Worm (Caenorhabditis elegans) whole organism, young adult: ENCODE data around the gene R07H5.16.

ENCODE experiments used
- C06A6.2 ChIP-seq: fragments of 200-800 bp; sonication (Bioruptor generic); conservative IDR thresholded peaks from 2 replicates; pipeline ENCODE4 v1.3.6; 2022; ENCODE audit warnings: missing genetic modification characterization, missing compliant biosample characterization
- C17E4.6 ChIP-seq: fragments of 200-800 bp; sonication (Bioruptor generic); IDR thresholded peaks from 2 replicates; pipeline ENCODE4 v1.3.6; 2022; ENCODE audit warnings: missing genetic modification reagents, missing genetic modification characterization, missing compliant biosample characterization
- F10E7.11 ChIP-seq: sonication (generic microtip); optimal IDR thresholded peaks from 2 replicates; lab custom pipeline; 2017; ENCODE audit warnings: mild to moderate bottlenecking, missing genetic modification characterization, moderate library complexity, missing compliant biosample characterization
- F33H1.4 ChIP-seq: fragments of 200-800 bp; sonication (Bioruptor generic); IDR thresholded peaks from 2 replicates; pipeline ENCODE4 v1.3.6; 2022; ENCODE audit warnings: missing genetic modification reagents, missing genetic modification characterization, missing compliant biosample characterization
- F57A8.1 ChIP-seq: fragments of 200-800 bp; sonication (Bioruptor generic); optimal IDR thresholded peaks from 2 replicates; lab custom pipeline; 2018; ENCODE audit warnings: mild to moderate bottlenecking, missing genetic modification characterization, moderate library complexity, missing compliant biosample characterization
- K11D2.4 ChIP-seq: fragments of 200-800 bp; sonication (Bioruptor generic); IDR thresholded peaks from 2 replicates; pipeline ENCODE4 v1.3.6; 2022; ENCODE audit warnings: missing genetic modification reagents, missing genetic modification characterization, missing compliant biosample characterization
- K12H6.12 ChIP-seq: fragments of 200-800 bp; sonication (Bioruptor generic); optimal IDR thresholded peaks from 2 replicates; lab custom pipeline; 2018; ENCODE audit warnings: mild to moderate bottlenecking, missing genetic modification characterization, missing compliant biosample characterization
- Y53F4B.3 ChIP-seq: fragments of 200-800 bp; sonication (Bioruptor generic); IDR thresholded peaks from 2 replicates; pipeline ENCODE4 v1.3.6; 2022; ENCODE audit warnings: missing genetic modification reagents, missing genetic modification characterization, missing compliant biosample characterization
- Y56A3A.18 ChIP-seq: fragments of 200-800 bp; sonication (Bioruptor generic); IDR thresholded peaks from 2 replicates; pipeline ENCODE4 v1.3.6; 2022; ENCODE audit warnings: missing genetic modification reagents, missing genetic modification characterization, missing compliant biosample characterization
- Y95B8A.8 ChIP-seq: fragments of 200-800 bp; sonication (Bioruptor generic); IDR thresholded peaks from 2 replicates; pipeline ENCODE4 v1.3.6; 2022; ENCODE audit warnings: missing genetic modification reagents, missing genetic modification characterization, missing compliant biosample characterization
- ZK185.1 ChIP-seq: sonication (generic microtip); optimal IDR thresholded peaks from 2 replicates; lab custom pipeline; 2016; ENCODE audit warnings: mild to moderate bottlenecking, missing genetic modification characterization, missing compliant biosample characterization; ENCODE audit not compliant: poor library complexity, severe bottlenecking
- bed-2 ChIP-seq: fragments of 200-800 bp; sonication (Bioruptor generic); IDR thresholded peaks from 2 replicates; pipeline ENCODE4 v1.3.6; 2022; ENCODE audit warnings: missing genetic modification reagents, missing genetic modification characterization, missing compliant biosample characterization
- cebp-2 ChIP-seq: fragments of 200-800 bp; sonication (Bioruptor generic); IDR thresholded peaks from 2 replicates; pipeline ENCODE4 v1.3.6; 2022; ENCODE audit warnings: missing genetic modification characterization, missing compliant biosample characterization
- ceh-27 ChIP-seq: fragments of 200-800 bp; sonication (Bioruptor generic); optimal IDR thresholded peaks from 2 replicates; lab custom pipeline; 2018; ENCODE audit warnings: mild to moderate bottlenecking, missing genetic modification characterization, moderate library complexity, missing compliant biosample characterization
- ceh-58 ChIP-seq: fragments of 200-800 bp; sonication (Bioruptor generic); IDR thresholded peaks from 2 replicates; pipeline ENCODE4 v1.3.6; 2022; ENCODE audit warnings: missing genetic modification characterization, missing compliant biosample characterization
- chd-7 ChIP-seq: sonication (generic microtip); optimal IDR thresholded peaks from 2 replicates; lab custom pipeline; 2016; ENCODE audit warnings: mild to moderate bottlenecking, missing genetic modification characterization, moderate library complexity, missing compliant biosample characterization
- dpff-1 ChIP-seq: sonication (generic microtip); optimal IDR thresholded peaks from 2 replicates; lab custom pipeline; 2017; ENCODE audit warnings: mild to moderate bottlenecking, missing genetic modification characterization, missing compliant biosample characterization
- dpl-1 ChIP-seq: fragments of 150-350 bp; optimal IDR thresholded peaks from 2 replicates; lab custom pipeline; 2014; ENCODE audit warnings: missing biosample characterization, missing genetic modification reagents, missing genetic modification characterization
- efl-1 ChIP-seq: fragments of 150-350 bp; optimal IDR thresholded peaks from 2 replicates; lab custom pipeline; 2014; ENCODE audit warnings: missing biosample characterization, missing genetic modification reagents, missing genetic modification characterization
- egrh-3 ChIP-seq: fragments of 200-800 bp; sonication (Bioruptor generic); IDR thresholded peaks from 2 replicates; pipeline ENCODE4 v1.3.6; 2022; ENCODE audit warnings: missing genetic modification reagents, missing genetic modification characterization, missing compliant biosample characterization
- ets-4 ChIP-seq: fragments of 200-800 bp; sonication (Bioruptor generic); optimal IDR thresholded peaks from 2 replicates; lab custom pipeline; 2018; ENCODE audit warnings: mild to moderate bottlenecking, missing genetic modification characterization, missing compliant biosample characterization
- fkh-3 ChIP-seq: sonication (generic microtip); optimal IDR thresholded peaks from 2 replicates; lab custom pipeline; 2016; ENCODE audit warnings: mild to moderate bottlenecking, missing genetic modification characterization, missing compliant biosample characterization
- gei-17 ChIP-seq: fragments of 200-800 bp; sonication (Bioruptor generic); optimal IDR thresholded peaks from 2 replicates; lab custom pipeline; 2018; ENCODE audit warnings: mild to moderate bottlenecking, missing genetic modification characterization, missing compliant biosample characterization
- hmg-1.2 ChIP-seq: fragments of 200-800 bp; sonication (Bioruptor generic); IDR thresholded peaks from 2 replicates; pipeline ENCODE4 v1.3.6; 2022; ENCODE audit warnings: missing genetic modification reagents, missing genetic modification characterization, missing compliant biosample characterization
- hsf-1 ChIP-seq: fragments of 200-800 bp; sonication (Bioruptor generic); IDR thresholded peaks from 2 replicates; pipeline ENCODE4 v1.3.6; 2022; ENCODE audit warnings: missing genetic modification reagents, missing genetic modification characterization, missing compliant biosample characterization
- let-526 ChIP-seq: fragments of 200-800 bp; sonication (Bioruptor generic); IDR thresholded peaks from 2 replicates; pipeline ENCODE4 v1.3.6; 2022; ENCODE audit warnings: missing genetic modification reagents, missing genetic modification characterization, missing compliant biosample characterization
- let-607 ChIP-seq, 2 experiments: fragments of 200-800 bp in 1 of 2; sonication (Bioruptor generic) in 1 of 2; sonication (generic microtip) in 1 of 2; optimal IDR thresholded peaks; 2 replicates each; lab custom pipeline; 2016 to 2018; ENCODE audit warnings: mild to moderate bottlenecking in 2 of 2, missing compliant biosample characterization in 2 of 2, missing genetic modification characterization in 2 of 2, moderate library complexity in 2 of 2, missing genotype in 1 of 2
- lsl-1 ChIP-seq: fragments of 200-800 bp; sonication (Bioruptor generic); optimal IDR thresholded peaks from 2 replicates; lab custom pipeline; 2018; ENCODE audit warnings: mild to moderate bottlenecking, missing genetic modification characterization, moderate library complexity, missing compliant biosample characterization
- mcd-1 ChIP-seq: fragments of 200-800 bp; sonication (Bioruptor generic); IDR thresholded peaks from 2 replicates; pipeline ENCODE4 v1.3.6; 2022; ENCODE audit warnings: missing genetic modification reagents, missing genetic modification characterization, missing compliant biosample characterization
- mel-28 ChIP-seq: sonication (generic microtip); optimal IDR thresholded peaks from 2 replicates; lab custom pipeline; 2016; ENCODE audit warnings: borderline replicate concordance, mild to moderate bottlenecking, missing genetic modification characterization, missing compliant biosample characterization
- nfya-2 ChIP-seq: fragments of 200-800 bp; sonication (Bioruptor generic); IDR thresholded peaks from 2 replicates; pipeline ENCODE4 v1.3.6; 2022; ENCODE audit warnings: missing genetic modification reagents, missing genetic modification characterization, missing compliant biosample characterization
- nfyb-1 ChIP-seq: fragments of 200-800 bp; sonication (Bioruptor generic); IDR thresholded peaks from 2 replicates; pipeline ENCODE4 v1.3.6; 2022; ENCODE audit warnings: missing genetic modification reagents, missing genetic modification characterization, missing compliant biosample characterization
- nhr-179 ChIP-seq: sonication (generic microtip); optimal IDR thresholded peaks from 2 replicates; lab custom pipeline; 2016; ENCODE audit warnings: mild to moderate bottlenecking, missing genetic modification characterization, missing compliant biosample characterization
- rpc-1 ChIP-seq, 2 experiments: fragments of 150-350 bp in 1 of 2; sonication (generic microtip) in 1 of 2; optimal IDR thresholded peaks; 2 replicates each; lab custom pipeline; 2014 to 2018; ENCODE audit warnings: missing biosample characterization in 1 of 2, missing genetic modification characterization in 1 of 2, missing genetic modification reagents in 1 of 2, missing genotype in 1 of 2
- sdz-38 ChIP-seq: sonication (generic microtip); optimal IDR thresholded peaks from 2 replicates; lab custom pipeline; 2016; ENCODE audit warnings: missing genotype, missing genetic modification characterization, missing compliant biosample characterization
- snpc-4 ChIP-seq, 5 experiments: fragments of 150-350 bp in 1 of 5; sonication (generic microtip) in 4 of 5; optimal IDR thresholded peaks; 2 replicates each; lab custom pipeline; 2014 to 2018; ENCODE audit warnings: missing genetic modification characterization in 5 of 5, missing biosample characterization in 3 of 5, antibody characterized with exemption in 2 of 5, mild to moderate bottlenecking in 2 of 5, missing compliant biosample characterization in 2 of 5, missing genotype in 2 of 5, moderate library complexity in 2 of 5, missing genetic modification reagents in 1 of 5
- unc-130 ChIP-seq: sonication (generic microtip); optimal IDR thresholded peaks from 2 replicates; lab custom pipeline; 2016; ENCODE audit warnings: missing genetic modification reagents, missing genetic modification characterization, missing compliant biosample characterization
- ztf-25 ChIP-seq: fragments of 200-800 bp; sonication (Bioruptor generic); IDR thresholded peaks from 2 replicates; pipeline ENCODE4 v1.3.6; 2022; ENCODE audit warnings: missing genetic modification reagents, missing genetic modification characterization, missing compliant biosample characterization
- ztf-3 ChIP-seq: fragments of 200-800 bp; sonication (Bioruptor generic); optimal IDR thresholded peaks from 2 replicates; lab custom pipeline; 2018; ENCODE audit warnings: mild to moderate bottlenecking, missing genetic modification characterization, missing compliant biosample characterization

Gene R07H5.16

DNA sequence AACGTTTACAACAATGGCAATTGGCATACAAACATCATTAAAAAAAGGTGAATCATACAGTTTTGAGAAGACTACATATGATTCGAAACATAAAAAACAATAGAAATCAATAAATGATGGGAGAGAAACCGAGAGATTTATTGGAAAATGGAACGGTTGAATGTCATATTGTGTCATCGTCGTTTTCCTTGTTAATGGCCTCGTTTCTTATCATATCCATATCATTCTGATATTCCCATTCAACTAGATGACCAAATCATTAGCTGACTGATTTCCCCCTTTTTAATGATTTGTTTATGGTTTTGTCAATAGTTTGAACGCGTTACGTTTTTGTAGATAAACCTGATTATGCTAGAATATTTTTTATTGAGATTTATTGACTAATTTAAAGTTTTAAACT, 24.4 kb upstream of the R07H5.16 start:
- no peak for TF ChIP-seq K11D2.4 (GFP tag; lab: Robert Waterston, UW)
- no peak for TF ChIP-seq bed-2 (GFP tag; lab: Robert Waterston, UW)
- no peak for TF ChIP-seq mcd-1 (GFP tag; lab: Robert Waterston, UW)
- TF ChIP-seq Y95B8A.8 (GFP tag; lab: Robert Waterston, UW): no peak
- no peak for TF ChIP-seq C17E4.6 (GFP tag; lab: Robert Waterston, UW)
- TF ChIP-seq dpff-1 (tag; lab: Kevin White, UChicago): no peak
- TF ChIP-seq hsf-1 (GFP tag; lab: Robert Waterston, UW): no peak
- TF ChIP-seq K12H6.12: no peak
- TF ChIP-seq nfya-2 (GFP tag; lab: Robert Waterston, UW): no peak
- no peak for TF ChIP-seq F33H1.4 (GFP tag; lab: Robert Waterston, UW)
- no peak for TF ChIP-seq ets-4 (GFP tag; lab: Kevin White, UChicago)
- TF ChIP-seq ztf-25 (GFP tag; lab: Robert Waterston, UW): no peak
- TF ChIP-seq chd-7 (tag; lab: Kevin White, UChicago): no peak
- no peak for TF ChIP-seq Y56A3A.18
- TF ChIP-seq let-526 (GFP tag; lab: Robert Waterston, UW): no peak
- no peak for TF ChIP-seq fkh-3

DNA sequence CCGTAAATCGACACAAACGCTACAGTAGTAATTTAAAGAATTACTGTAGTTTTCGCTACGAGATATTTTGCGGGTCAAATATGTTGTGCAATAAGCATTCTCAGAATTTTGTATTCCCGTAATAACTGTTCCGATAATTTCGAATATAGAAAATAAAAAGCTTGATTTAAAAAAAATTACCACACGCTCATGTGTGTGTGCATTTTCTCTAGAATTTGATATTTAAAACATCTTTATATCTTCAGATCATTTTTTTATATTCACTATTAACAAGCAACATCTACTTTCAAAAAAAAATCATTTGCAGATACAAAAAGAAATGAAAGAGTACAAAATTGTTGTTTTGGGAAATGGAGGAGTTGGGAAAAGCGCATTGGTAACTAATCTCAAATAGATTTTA, 22.2 kb upstream of the R07H5.16 start, which contains the start of gene rap-3:
rap-3 (plus strand) TSS at position 301 of the 400 bp plus-strand sequence.
- TF ChIP-seq ZK185.1 (tag; lab: Kevin White, UChicago) (no peak), ztf-3 (no peak), egrh-3 (GFP tag; lab: Robert Waterston, UW) (no peak), unc-130 (GFP tag; lab: Kevin White, UChicago) (no peak), gei-17 (GFP tag; lab: Kevin White, UChicago) (no peak), C06A6.2 (no peak), nfyb-1 (GFP tag; lab: Robert Waterston, UW) (no peak), dpl-1 (GFP tag; lab: Kevin White, UChicago) (no peak), lsl-1 (GFP tag; lab: Kevin White, UChicago) (no peak), sdz-38 (no peak), F57A8.1 (no peak), snpc-4 (GFP tag; optimal IDR thresholded peaks at IDR 0.05; lab: Kevin White, UChicago) (no peak), snpc-4 (tag; optimal IDR thresholded peaks at IDR 0.05; lab: Kevin White, UChicago) (no peak), Y56A3A.18 (no peak)

ce11 chrIV:11178495-11178894, 20.6 kb upstream of the R07H5.16 start, which contains the start of gene C08F8.9:
C08F8.9 (minus strand) TSS chrIV:11178595.
- TF ChIP-seq mel-28 (tag; lab: Kevin White, UChicago) (no peak), snpc-4 (GFP tag; optimal IDR thresholded peaks at IDR 0.05; lab: Kevin White, UChicago) (no peak), snpc-4 (tag; optimal IDR thresholded peaks at IDR 0.05; lab: Kevin White, UChicago) (no peak), Y53F4B.3 (GFP tag; lab: Robert Waterston, UW) (no peak), ceh-27 (GFP tag; lab: Kevin White, UChicago) (no peak), C06A6.2 (no peak), hmg-1.2 (no peak), egrh-3 (GFP tag; lab: Robert Waterston, UW) (no peak), nhr-179 (no peak), efl-1 (GFP tag; lab: Kevin White, UChicago) (no peak), F10E7.11 (tag; lab: Kevin White, UChicago) (no peak), K12H6.12 (no peak), cebp-2 (no peak), rpc-1 (optimal IDR thresholded peaks at IDR 0.05; lab: Kevin White, UChicago) (no peak), rpc-1 (tag; optimal IDR thresholded peaks at IDR 0.05; lab: Kevin White, UChicago) (no peak), ceh-58 (GFP tag; lab: Robert Waterston, UW) (no peak), let-607 (tag; optimal IDR thresholded peaks at IDR 0.05; lab: Kevin White, UChicago) (no peak), let-526 (GFP tag; lab: Robert Waterston, UW) (no peak)
